Fruit fly (Drosophila melanogaster) whole organism, prepupa: ENCODE data around the gene Charon.

Experiments
- CG10669 ChIP-seq: fragments of 200-800 bp; sonication (Bioruptor generic); optimal IDR thresholded peaks from 3 replicates; lab custom pipeline; 2018; ENCODE audit warnings: missing biosample characterization, mild to moderate bottlenecking, missing genetic modification characterization, moderate library complexity
- CG11902 ChIP-seq: fragments of 200-800 bp; sonication (Bioruptor generic); optimal IDR thresholded peaks from 3 replicates; lab custom pipeline; 2016; ENCODE audit warnings: missing biosample characterization, missing genetic modification characterization
- CG6276 ChIP-seq: fragments of 200-800 bp; sonication (Bioruptor generic); optimal IDR thresholded peaks from 2 replicates; lab custom pipeline; 2017; ENCODE audit warnings: missing biosample characterization, mild to moderate bottlenecking, missing genetic modification characterization
- Ets96B ChIP-seq: fragments of 200-800 bp; optimal IDR thresholded peaks from 2 replicates; lab custom pipeline; 2019; ENCODE audit warnings: missing biosample characterization, mild to moderate bottlenecking, missing genetic modification characterization, moderate library complexity
- Lpt ChIP-seq: fragments of 200-800 bp; sonication (Bioruptor generic); optimal IDR thresholded peaks from 3 replicates; lab custom pipeline; 2016; ENCODE audit warnings: missing biosample characterization, missing genetic modification characterization
- OdsH ChIP-seq: fragments of 200-800 bp; sonication (Bioruptor generic); optimal IDR thresholded peaks from 3 replicates; lab custom pipeline; 2016; ENCODE audit warnings: missing biosample characterization, missing genetic modification characterization
- Sox14 ChIP-seq: fragments of 200-800 bp; sonication (Bioruptor generic); optimal IDR thresholded peaks from 3 replicates; lab custom pipeline; 2016; ENCODE audit warnings: missing biosample characterization, missing genetic modification characterization
- lz ChIP-seq: fragments of 200-800 bp; sonication (Bioruptor generic); optimal IDR thresholded peaks from 3 replicates; lab custom pipeline; 2016; ENCODE audit warnings: missing biosample characterization, missing genetic modification characterization
- salr ChIP-seq, 2 experiments: fragments of 200-800 bp; sonication (Bioruptor generic); optimal IDR thresholded peaks; 3 replicates each; lab custom pipeline; 2016 to 2018; ENCODE audit warnings: missing biosample characterization in 2 of 2, missing genetic modification characterization in 2 of 2, mild to moderate bottlenecking in 1 of 2
- topi ChIP-seq: fragments of 200-800 bp; sonication (Bioruptor generic); optimal IDR thresholded peaks from 3 replicates; lab custom pipeline; 2016; ENCODE audit warnings: missing biosample characterization, missing genetic modification characterization

DNA sequence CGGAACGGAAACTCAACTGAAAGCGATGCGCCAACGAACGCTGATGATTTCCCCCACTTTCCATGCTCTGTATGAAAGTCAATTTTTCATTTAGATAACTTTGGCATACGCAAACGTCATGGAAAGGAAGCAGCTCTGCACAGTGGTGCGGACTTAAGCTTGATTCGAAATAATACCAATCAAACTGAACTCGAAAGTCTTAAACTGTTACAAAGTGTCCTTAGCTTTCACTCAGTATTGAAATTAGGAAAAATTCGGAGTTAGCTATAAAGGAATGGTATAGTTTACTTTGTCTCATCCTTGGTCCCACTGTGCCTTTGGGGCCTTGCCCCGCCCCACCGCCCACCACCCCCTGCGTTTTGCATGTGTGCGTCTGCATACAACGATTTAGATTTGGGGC is 34.8 kb upstream of the Charon start:
- TF ChIP-seq OdsH = peak; percentile 45
- no peak for TF ChIP-seq CG6276 (GFP tag; lab: Kevin White, UChicago)
- no peak for TF ChIP-seq CG10669 (GFP tag; lab: Kevin White, UChicago)
- no peak for TF ChIP-seq CG11902 (GFP tag; lab: Kevin White, UChicago)
- no peak for TF ChIP-seq Lpt (GFP tag; lab: Kevin White, UChicago)
- TF ChIP-seq Ets96B (tag; lab: Kevin White, UChicago) = no peak
- TF ChIP-seq lz (GFP tag; lab: Kevin White, UChicago) = no peak
- no peak for TF ChIP-seq Sox14
- TF ChIP-seq salr (GFP tag; optimal IDR thresholded peaks at IDR 0.05; lab: Kevin White, UChicago) = no peak
- TF ChIP-seq topi (GFP tag; lab: Kevin White, UChicago) = no peak
